Worm (Caenorhabditis elegans): ENCODE measurements around the gene nhr-271.

Gene nhr-271

DNA sequence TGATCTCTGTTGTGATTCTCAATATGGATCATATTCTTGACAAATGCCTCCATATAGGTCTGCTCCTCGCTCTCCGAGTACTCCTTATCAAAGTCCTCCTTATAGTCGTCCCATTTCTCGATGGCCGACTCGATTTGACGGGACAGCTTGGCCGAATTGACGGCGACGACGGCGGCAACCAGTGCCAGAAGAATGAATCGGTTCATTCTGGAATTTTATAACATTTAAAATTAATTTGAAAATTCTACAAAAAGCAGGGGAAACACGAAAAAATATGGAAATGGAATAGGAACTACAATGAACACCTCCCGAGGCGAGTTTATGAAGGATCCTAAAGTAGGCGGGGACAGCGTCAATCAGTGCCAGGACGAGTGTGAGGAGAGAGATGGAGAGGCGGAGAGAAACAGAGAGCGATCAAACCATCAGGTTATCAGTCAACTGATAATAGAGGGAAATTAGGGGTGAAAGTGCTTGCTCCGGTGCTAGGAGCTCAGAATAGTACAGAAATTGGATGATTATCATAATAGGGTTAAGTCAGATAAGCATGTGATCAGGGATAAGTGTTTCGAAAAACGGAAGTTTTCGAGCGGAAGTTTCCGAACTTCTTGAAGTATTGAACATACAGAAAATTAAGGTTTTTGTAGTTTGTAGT lies 14.9 kb upstream of the nhr-271 start, which contains the start of gene cpl-1:
Gene cpl-1, minus strand, starts transcription at position 207 of the 652 bp plus-strand sequence.
- TF ChIP-seq aly-2 (tag; optimal IDR thresholded peaks at IDR 0.05) (no peak), C34F6.9 (tag; optimal IDR thresholded peaks at IDR 0.05) (no peak), nhr-12 (tag; optimal IDR thresholded peaks at IDR 0.05) (no peak), elt-3 (tag; optimal IDR thresholded peaks at IDR 0.05) (no peak), nhr-10 (tag; optimal IDR thresholded peaks at IDR 0.05) (no peak), blmp-1 (tag; optimal IDR thresholded peaks at IDR 0.05; ENCODE audit: insufficient read depth) (peak; percentile 9), mab-5 (tag; optimal IDR thresholded peaks at IDR 0.05) (no peak), ceh-82 (tag; optimal IDR thresholded peaks at IDR 0.05) (no peak), nhr-77 (tag; optimal IDR thresholded peaks at IDR 0.05) (no peak), sem-4 (tag; optimal IDR thresholded peaks at IDR 0.05) (no peak), lsy-2 (tag; optimal IDR thresholded peaks at IDR 0.05) (peak in 1 of 2 experiments; percentile 37), fos-1 (tag; optimal IDR thresholded peaks at IDR 0.05) (peak; percentile 56), crh-2 (tag; optimal IDR thresholded peaks at IDR 0.05) (peak; percentile 20), nhr-237 (tag; optimal IDR thresholded peaks at IDR 0.05) (no peak), F13H6.1 (tag; optimal IDR thresholded peaks at IDR 0.05) (peak; percentile 25), Y55F3AM.14 (GFP tag; optimal IDR thresholded peaks at IDR 0.05) (no peak), lin-39 (tag; optimal IDR thresholded peaks at IDR 0.05) (no peak), elt-1 (tag; optimal IDR thresholded peaks at IDR 0.05) (no peak), sma-3 (GFP tag; optimal IDR thresholded peaks at IDR 0.05) (no peak), egl-27 (tag; optimal IDR thresholded peaks at IDR 0.05) (no peak), nhr-129 (tag; optimal IDR thresholded peaks at IDR 0.05) (peak; percentile 33), skn-1 (tag; optimal IDR thresholded peaks at IDR 0.05) (no peak), sma-9 (GFP tag; optimal IDR thresholded peaks at IDR 0.05) (peak; percentile 38), sma-9 (tag; optimal IDR thresholded peaks at IDR 0.05) (no peak), ama-1 (optimal IDR thresholded peaks at IDR 0.05) (peak; percentile 70)

- no peak for TF ChIP-seq mdl-1 (tag; optimal IDR thresholded peaks at IDR 0.05)
- peak; percentile 11 for TF ChIP-seq C34F6.9 (tag; optimal IDR thresholded peaks at IDR 0.05)
- TF ChIP-seq ztf-4 (tag; optimal IDR thresholded peaks at IDR 0.05) = peak; percentile 7
- TF ChIP-seq elt-1 (tag; optimal IDR thresholded peaks at IDR 0.05) = no peak
- TF ChIP-seq sem-4 (tag; optimal IDR thresholded peaks at IDR 0.05) = no peak
- TF ChIP-seq ztf-1 (GFP tag; conservative IDR thresholded peaks at IDR 0.05) = no peak
- TF ChIP-seq ceh-16 (tag; optimal IDR thresholded peaks at IDR 0.05) = no peak
- peak; percentile 14 for TF ChIP-seq sma-9 (GFP tag; optimal IDR thresholded peaks at IDR 0.05)
- TF ChIP-seq sma-9 (tag; optimal IDR thresholded peaks at IDR 0.05) = no peak
- no peak for TF ChIP-seq nhr-23 (tag; optimal IDR thresholded peaks at IDR 0.05)
- no peak for TF ChIP-seq mbf-1 (tag; optimal IDR thresholded peaks at IDR 0.05)
- TF ChIP-seq elt-3 (tag; optimal IDR thresholded peaks at IDR 0.05) = no peak
- no peak for TF ChIP-seq aly-2 (tag; optimal IDR thresholded peaks at IDR 0.05)
- TF ChIP-seq lin-39 (tag; optimal IDR thresholded peaks at IDR 0.05) = no peak
- TF ChIP-seq blmp-1 (tag; optimal IDR thresholded peaks at IDR 0.05; ENCODE audit: insufficient read depth) = no peak
- TF ChIP-seq nhr-129 (tag; optimal IDR thresholded peaks at IDR 0.05) = peak; percentile 50
Observed at ce11 chrV:16594514-16594913, 14.2 kb upstream of the nhr-271 start.

ce11 chrV:16593792-16594059 lies 13.4 kb upstream of the nhr-271 start:
- TF ChIP-seq lin-11 (tag; optimal IDR thresholded peaks at IDR 0.05) = no peak
- TF ChIP-seq zag-1 (tag; optimal IDR thresholded peaks at IDR 0.05) = no peak
- no peak for TF ChIP-seq lsy-2 (tag; optimal IDR thresholded peaks at IDR 0.05)
- no peak for TF ChIP-seq ceh-16 (tag; optimal IDR thresholded peaks at IDR 0.05)

- peak; percentile 41 for TF ChIP-seq sma-9 (GFP tag; optimal IDR thresholded peaks at IDR 0.05)
- TF ChIP-seq sma-9 (tag; optimal IDR thresholded peaks at IDR 0.05) = no peak
- TF ChIP-seq Y55F3AM.14 (GFP tag; optimal IDR thresholded peaks at IDR 0.05) = peak; percentile 31
- TF ChIP-seq nhr-21 (tag; optimal IDR thresholded peaks at IDR 0.05) = no peak
- TF ChIP-seq nhr-77 (tag; optimal IDR thresholded peaks at IDR 0.05) = no peak
- peak; percentile 43 for TF ChIP-seq fos-1 (tag; optimal IDR thresholded peaks at IDR 0.05)
- no peak for TF ChIP-seq alr-1 (tag; optimal IDR thresholded peaks at IDR 0.05)
- no peak for TF ChIP-seq nhr-129 (tag; optimal IDR thresholded peaks at IDR 0.05)
- no peak for TF ChIP-seq ztf-4 (tag; optimal IDR thresholded peaks at IDR 0.05)
- TF ChIP-seq crh-2 (tag; optimal IDR thresholded peaks at IDR 0.05) = peak; percentile 34
- no peak for TF ChIP-seq mbf-1 (tag; optimal IDR thresholded peaks at IDR 0.05)
- TF ChIP-seq gmeb-1 (tag; optimal IDR thresholded peaks at IDR 0.05) = peak; percentile 47
- no peak for TF ChIP-seq dmd-4 (tag; optimal IDR thresholded peaks at IDR 0.05)
- TF ChIP-seq unc-39 (tag; optimal IDR thresholded peaks at IDR 0.05) = no peak
- peak; percentile 26 for TF ChIP-seq ama-1 (optimal IDR thresholded peaks at IDR 0.05)
Observed at ce11 chrV:16592947-16593791, 12.8 kb upstream of the nhr-271 start.

Data from whole organism, L2 larva.